Fruit fly (Drosophila melanogaster) whole organism, embryonic: Measurements from ENCODE around the gene dpr18.

ENCODE experiments used
- Aef1 ChIP-seq: fragments of 200-800 bp; sonication (Bioruptor generic); IDR thresholded peaks from 3 replicates; pipeline ENCODE4 v1.3.6; 2022; ENCODE audit warnings: missing biosample characterization, missing genetic modification characterization
- CG10209 ChIP-seq: fragments of 200-800 bp; sonication (Bioruptor generic); optimal IDR thresholded peaks from 3 replicates; lab custom pipeline; 2017; ENCODE audit warnings: missing biosample characterization, mild to moderate bottlenecking, missing genetic modification characterization, missing genetic modification reagents
- CG10431 ChIP-seq: fragments of 200-800 bp; sonication (Bioruptor generic); optimal IDR thresholded peaks from 3 replicates; lab custom pipeline; 2018; ENCODE audit warnings: missing biosample characterization, mild to moderate bottlenecking, missing genetic modification characterization
- CG11398 ChIP-seq: fragments of 200-800 bp; sonication (Bioruptor generic); optimal IDR thresholded peaks from 2 replicates; lab custom pipeline; 2016; ENCODE audit warnings: missing biosample characterization, missing genetic modification characterization
- CG11696 ChIP-seq: fragments of 200-800 bp; sonication (Bioruptor generic); IDR thresholded peaks from 2 replicates; pipeline ENCODE4 v1.3.6; 2022; ENCODE audit warnings: missing biosample characterization, missing genetic modification characterization
- CG12219 ChIP-seq: fragments of 200-800 bp; sonication (Bioruptor generic); optimal IDR thresholded peaks from 3 replicates; lab custom pipeline; 2018; ENCODE audit warnings: missing biosample characterization, mild to moderate bottlenecking, missing genetic modification characterization
- CG15073 ChIP-seq: fragments of 200-800 bp; sonication (Bioruptor generic); optimal IDR thresholded peaks from 2 replicates; lab custom pipeline; 2016; ENCODE audit warnings: missing biosample characterization, missing genetic modification characterization
- CG15601 ChIP-seq: fragments of 200-800 bp; sonication (Bioruptor generic); optimal IDR thresholded peaks from 3 replicates; lab custom pipeline; 2019; ENCODE audit warnings: missing biosample characterization, mild to moderate bottlenecking, missing genetic modification characterization, moderate library complexity
- CG1647 ChIP-seq: fragments of 200-800 bp; sonication (Bioruptor generic); optimal IDR thresholded peaks from 3 replicates; lab custom pipeline; 2016; ENCODE audit warnings: missing biosample characterization, missing genetic modification characterization
- CG17568 ChIP-seq: fragments of 200-800 bp; sonication (Bioruptor generic); optimal IDR thresholded peaks from 2 replicates; lab custom pipeline; 2018; ENCODE audit warnings: missing biosample characterization, mild to moderate bottlenecking, missing genetic modification characterization, moderate library complexity
- CG18011 ChIP-seq: fragments of 200-800 bp; sonication (Bioruptor generic); optimal IDR thresholded peaks from 2 replicates; lab custom pipeline; 2017; ENCODE audit warnings: missing biosample characterization, missing genetic modification characterization, mild to moderate bottlenecking, moderate library complexity, missing genotype
- CG18599 ChIP-seq: fragments of 200-800 bp; sonication (Bioruptor generic); optimal IDR thresholded peaks from 3 replicates; lab custom pipeline; 2017; ENCODE audit warnings: missing biosample characterization, missing genetic modification characterization, mild to moderate bottlenecking, moderate library complexity, missing genetic modification reagents
- CG2120 ChIP-seq: fragments of 200-800 bp; sonication (Bioruptor generic); optimal IDR thresholded peaks from 3 replicates; lab custom pipeline; 2016; ENCODE audit warnings: missing biosample characterization, missing genetic modification characterization
- CG2129 ChIP-seq: fragments of 200-800 bp; sonication (Bioruptor generic); IDR thresholded peaks from 2 replicates; pipeline ENCODE4 v1.3.6; 2022; ENCODE audit warnings: missing biosample characterization, missing genetic modification characterization; ENCODE audit not compliant: partially characterized antibody
- CG34422 ChIP-seq: fragments of 200-800 bp; sonication (Bioruptor generic); IDR thresholded peaks from 3 replicates; pipeline ENCODE4 v1.3.6; 2022; ENCODE audit warnings: missing biosample characterization, missing genetic modification characterization
- CG4854 ChIP-seq: fragments of 200-800 bp; sonication (Bioruptor generic); optimal IDR thresholded peaks from 2 replicates; lab custom pipeline; 2016; ENCODE audit warnings: missing biosample characterization, missing genetic modification characterization, inconsistent platforms
- CG6683 ChIP-seq: fragments of 200-800 bp; sonication (Bioruptor generic); optimal IDR thresholded peaks from 2 replicates; lab custom pipeline; 2017; ENCODE audit warnings: missing biosample characterization, mild to moderate bottlenecking, missing genetic modification characterization, missing genetic modification reagents
- CG7963 ChIP-seq: fragments of 200-800 bp; sonication (Bioruptor generic); IDR thresholded peaks from 3 replicates; pipeline ENCODE4 v1.3.6; 2022; ENCODE audit warnings: missing biosample characterization, missing genetic modification characterization; ENCODE audit not compliant: partially characterized antibody
- CG8290 ChIP-seq, 3 experiments: fragments of 200-800 bp; sonication (Bioruptor generic); optimal IDR thresholded peaks; 2 replicates each; lab custom pipeline; 2016 to 2019; ENCODE audit warnings: missing biosample characterization in 3 of 3, missing genetic modification characterization in 3 of 3, mild to moderate bottlenecking in 2 of 3, moderate library complexity in 1 of 3
- Dad ChIP-seq: fragments of 200-800 bp; sonication (Bioruptor generic); optimal IDR thresholded peaks from 3 replicates; lab custom pipeline; 2016; ENCODE audit warnings: missing biosample characterization, missing genetic modification characterization
- Dip2 ChIP-seq: fragments of 200-800 bp; sonication (Bioruptor generic); IDR thresholded peaks from 2 replicates; pipeline ENCODE4 v1.3.6; 2022; ENCODE audit warnings: missing biosample characterization, missing genetic modification characterization
- Doc2 ChIP-seq: fragments of 200-800 bp; sonication (Bioruptor generic); IDR thresholded peaks from 2 replicates; pipeline ENCODE4 v1.3.6; 2022; ENCODE audit warnings: missing biosample characterization, missing genetic modification characterization
- E2f2 ChIP-seq: fragments of 200-800 bp; sonication (Bioruptor generic); IDR thresholded peaks from 2 replicates; pipeline ENCODE4 v1.3.6; 2022; ENCODE audit warnings: missing biosample characterization, missing genetic modification characterization
- Fer1 ChIP-seq: fragments of 200-800 bp; sonication (Bioruptor generic); optimal IDR thresholded peaks from 2 replicates; lab custom pipeline; 2017; ENCODE audit warnings: missing biosample characterization, mild to moderate bottlenecking, missing genetic modification characterization
- HmgZ ChIP-seq: fragments of 200-800 bp; sonication (Bioruptor generic); optimal IDR thresholded peaks from 2 replicates; lab custom pipeline; 2018; ENCODE audit warnings: missing biosample characterization, mild to moderate bottlenecking, missing genetic modification characterization
- Hr51 ChIP-seq, 2 experiments: fragments of 200-800 bp; sonication (Bioruptor generic); optimal IDR thresholded peaks; 2 replicates in 1 of 2; 3 replicates in 1 of 2; lab custom pipeline; 2016 to 2018; ENCODE audit warnings: missing biosample characterization in 2 of 2, missing genetic modification characterization in 2 of 2, mild to moderate bottlenecking in 1 of 2, moderate library complexity in 1 of 2
- MESR4 ChIP-seq: fragments of 200-800 bp; sonication (Bioruptor generic); optimal IDR thresholded peaks from 2 replicates; lab custom pipeline; 2018; ENCODE audit warnings: missing biosample characterization, mild to moderate bottlenecking, missing genetic modification characterization, moderate library complexity
- Optix ChIP-seq: fragments of 200-800 bp; sonication (Bioruptor generic); IDR thresholded peaks from 3 replicates; pipeline ENCODE4 v1.3.6; 2022; ENCODE audit warnings: missing biosample characterization, missing genetic modification characterization
- Ptx1 ChIP-seq: fragments of 200-800 bp; sonication (Bioruptor generic); IDR thresholded peaks from 2 replicates; pipeline ENCODE4 v1.3.6; 2022; ENCODE audit warnings: missing biosample characterization, missing genetic modification characterization
- Six4 ChIP-seq: fragments of 200-800 bp; sonication (Bioruptor generic); optimal IDR thresholded peaks from 2 replicates; lab custom pipeline; 2016; ENCODE audit warnings: missing biosample characterization, missing genetic modification characterization
- Spps ChIP-seq: fragments of 200-800 bp; sonication (Bioruptor generic); optimal IDR thresholded peaks from 2 replicates; lab custom pipeline; 2018; ENCODE audit warnings: missing biosample characterization, mild to moderate bottlenecking, missing genetic modification characterization
- Taf1 ChIP-seq: fragments of 200-800 bp; sonication (Bioruptor generic); IDR thresholded peaks from 2 replicates; pipeline ENCODE4 v1.3.6; 2022; ENCODE audit warnings: missing biosample characterization, missing genetic modification characterization
- Tbp ChIP-seq: fragments of >200 bp; optimal IDR thresholded peaks from 2 replicates; lab custom pipeline; 2018; ENCODE audit warnings: missing biosample characterization, missing genetic modification characterization
- ab ChIP-seq: fragments of 200-800 bp; sonication (Bioruptor generic); optimal IDR thresholded peaks from 2 replicates; lab custom pipeline; 2016; ENCODE audit warnings: missing biosample characterization, missing genetic modification characterization
- aop ChIP-seq: fragments of 200-800 bp; sonication (Bioruptor generic); IDR thresholded peaks from 2 replicates; pipeline ENCODE4 v1.3.6; 2022; ENCODE audit warnings: missing biosample characterization, missing genetic modification characterization
- ato ChIP-seq: fragments of 200-800 bp; sonication (Bioruptor generic); IDR thresholded peaks from 2 replicates; pipeline ENCODE4 v1.3.6; 2022; ENCODE audit warnings: missing biosample characterization, missing genetic modification characterization; ENCODE audit not compliant: partially characterized antibody
- bcd ChIP-seq: fragments of 200-800 bp; sonication (Bioruptor generic); optimal IDR thresholded peaks from 2 replicates; lab custom pipeline; 2017; ENCODE audit warnings: missing biosample characterization, mild to moderate bottlenecking, missing genetic modification characterization
- cwo ChIP-seq: fragments of 200-800 bp; sonication (Bioruptor generic); optimal IDR thresholded peaks from 3 replicates; lab custom pipeline; 2017; ENCODE audit warnings: missing biosample characterization, missing genetic modification characterization, mild to moderate bottlenecking, moderate library complexity, missing genetic modification reagents
- fd3F ChIP-seq: fragments of 200-800 bp; sonication (Bioruptor generic); optimal IDR thresholded peaks from 2 replicates; lab custom pipeline; 2018; ENCODE audit warnings: missing biosample characterization, mild to moderate bottlenecking, missing genetic modification characterization, moderate library complexity
- ham ChIP-seq: fragments of 200-800 bp; sonication (Bioruptor generic); IDR thresholded peaks from 2 replicates; pipeline ENCODE4 v1.3.6; 2022; ENCODE audit warnings: missing biosample characterization, missing genetic modification characterization
- lilli ChIP-seq: fragments of 200-800 bp; sonication (Bioruptor generic); optimal IDR thresholded peaks from 3 replicates; lab custom pipeline; 2016; ENCODE audit warnings: missing biosample characterization, missing genetic modification characterization
- lola ChIP-seq, 3 experiments: fragments of >200 bp in 2 of 3; fragments of 200-800 bp in 1 of 3; sonication (Bioruptor generic) in 1 of 3; optimal IDR thresholded peaks; 2 replicates each; lab custom pipeline; 2017 to 2019; ENCODE audit warnings: missing biosample characterization in 3 of 3, missing genetic modification characterization in 3 of 3, mild to moderate bottlenecking in 1 of 3, moderate library complexity in 1 of 3
- ro ChIP-seq: fragments of 200-800 bp; sonication (Bioruptor generic); IDR thresholded peaks from 2 replicates; pipeline ENCODE4 v1.3.6; 2022; ENCODE audit warnings: missing biosample characterization, missing genetic modification characterization
- scrt ChIP-seq: fragments of 200-800 bp; sonication (Bioruptor generic); optimal IDR thresholded peaks from 2 replicates; lab custom pipeline; 2018; ENCODE audit warnings: missing biosample characterization, mild to moderate bottlenecking, missing genetic modification characterization, moderate library complexity
- shn ChIP-seq: fragments of 200-800 bp; sonication (Bioruptor generic); optimal IDR thresholded peaks from 3 replicates; lab custom pipeline; 2016; ENCODE audit warnings: missing biosample characterization, missing genetic modification characterization
- sob ChIP-seq: fragments of 200-800 bp; sonication (Bioruptor generic); IDR thresholded peaks from 2 replicates; pipeline ENCODE4 v1.3.6; 2022; ENCODE audit warnings: missing biosample characterization, missing genetic modification characterization
- sqz ChIP-seq: fragments of 200-800 bp; sonication (Bioruptor generic); optimal IDR thresholded peaks from 3 replicates; lab custom pipeline; 2018; ENCODE audit warnings: missing biosample characterization, mild to moderate bottlenecking, missing genetic modification characterization
- tll ChIP-seq, 2 experiments: fragments of 200-800 bp in 1 of 2; fragments of >200 bp in 1 of 2; sonication (Bioruptor generic) in 1 of 2; optimal IDR thresholded peaks; 2 replicates each; lab custom pipeline; 2017 to 2019; ENCODE audit warnings: missing biosample characterization in 2 of 2, missing genetic modification characterization in 2 of 2, mild to moderate bottlenecking in 1 of 2, moderate library complexity in 1 of 2
- tna ChIP-seq: fragments of 200-800 bp; sonication (Bioruptor generic); IDR thresholded peaks from 2 replicates; pipeline ENCODE4 v1.3.6; 2022; ENCODE audit warnings: missing biosample characterization, missing genetic modification characterization; ENCODE audit not compliant: partially characterized antibody

dpr18 gene

dm6 chrX:16085865-16086592 is 22.5 kb downstream of the dpr18 start (continued):
- TF ChIP-seq CG12219 (no peak), Taf1 (GFP tag; lab: Robert Waterston, UW) (no peak), ham (no peak), sqz (no peak), sob (0 out of 2 replicates have a peak, but pooled peaks have one; percentile 6), tll (GFP tag; optimal IDR thresholded peaks at IDR 0.05; lab: Kevin White, UChicago) (no peak), CG6683 (GFP tag; lab: Kevin White, UChicago) (peak; percentile 7), Dad (GFP tag; lab: Kevin White, UChicago) (no peak), Tbp (GFP tag; lab: Kevin White, UChicago) (no peak), E2f2 (GFP tag; lab: Robert Waterston, UW) (no peak), Dip2 (no peak), lilli (GFP tag; lab: Kevin White, UChicago) (peak; percentile 11), HmgZ (tag; lab: Kevin White, UChicago) (no peak), Fer1 (GFP tag; lab: Kevin White, UChicago) (peak; percentile 56), cwo (GFP tag; lab: Kevin White, UChicago) (no peak), Ptx1 (GFP tag; lab: Robert Waterston, UW) (no peak), Six4 (no peak), CG11696 (no peak), aop (GFP tag; lab: Robert Waterston, UW) (no peak), CG15601 (tag; lab: Kevin White, UChicago) (no peak), CG4854 (GFP tag; lab: Kevin White, UChicago) (no peak), ato (GFP tag; lab: Robert Waterston, UW) (no peak), Doc2 (GFP tag; lab: Robert Waterston, UW) (no peak), CG8290 (GFP tag; optimal IDR thresholded peaks at IDR 0.05; lab: Kevin White, UChicago) (no peak), CG8290 (tag; optimal IDR thresholded peaks at IDR 0.05; lab: Kevin White, UChicago) (no peak), CG18599 (GFP tag; lab: Kevin White, UChicago) (peak; percentile 52), lola (GFP tag; optimal IDR thresholded peaks at IDR 0.05; lab: Kevin White, UChicago) (no peak), CG1647 (no peak), MESR4 (GFP tag; lab: Kevin White, UChicago) (no peak), CG11398 (no peak), Hr51 (GFP tag; optimal IDR thresholded peaks at IDR 0.05; lab: Kevin White, UChicago) (no peak), CG2129 (GFP tag; lab: Robert Waterston, UW) (no peak), fd3F (no peak), tna (GFP tag; lab: Robert Waterston, UW) (no peak), Aef1 (no peak), CG17568 (GFP tag; lab: Kevin White, UChicago) (no peak), CG7963 (GFP tag; lab: Robert Waterston, UW) (no peak), CG2120 (GFP tag; lab: Kevin White, UChicago) (peak; percentile 27), bcd (GFP tag; lab: Kevin White, UChicago) (no peak), ro (GFP tag; lab: Robert Waterston, UW) (no peak), CG15073 (GFP tag; lab: Kevin White, UChicago) (no peak), ab (no peak), CG10209 (GFP tag; lab: Kevin White, UChicago) (peak; percentile 6), CG34422 (GFP tag; lab: Robert Waterston, UW) (no peak), Spps (tag; lab: Kevin White, UChicago) (no peak), CG10431 (no peak), shn (GFP tag; lab: Kevin White, UChicago) (peak; percentile 7), CG18011 (GFP tag; lab: Kevin White, UChicago) (no peak), Optix (GFP tag; lab: Robert Waterston, UW) (no peak), scrt (GFP tag; lab: Kevin White, UChicago) (no peak)
